Worm (Caenorhabditis elegans) whole organism, L3 larva: ENCODE measurements around the gene F58D2.2.

Source experiments
- R02D3.7 ChIP-seq: fragments of 150-350 bp; optimal IDR thresholded peaks from 2 replicates; lab custom pipeline; 2014; ENCODE audit warnings: missing biosample characterization, missing genetic modification characterization
- ZK546.5 ChIP-seq: sonication (generic microtip); optimal IDR thresholded peaks from 2 replicates; lab custom pipeline; 2017; ENCODE audit warnings: missing biosample characterization, missing genetic modification characterization
- aly-2 ChIP-seq: fragments of 150-350 bp; optimal IDR thresholded peaks from 2 replicates; lab custom pipeline; 2014; ENCODE audit warnings: missing biosample characterization, missing genetic modification characterization
- ama-1 ChIP-seq: fragments of 150-350 bp; optimal IDR thresholded peaks from 2 replicates; lab custom pipeline; 2018
- ceh-16 ChIP-seq: sonication (generic microtip); optimal IDR thresholded peaks from 2 replicates; lab custom pipeline; 2017; ENCODE audit warnings: missing biosample characterization, missing genetic modification characterization
- ceh-28 ChIP-seq: fragments of 150-350 bp; optimal IDR thresholded peaks from 2 replicates; lab custom pipeline; 2014; ENCODE audit warnings: missing biosample characterization, missing genetic modification reagents, missing genetic modification characterization
- ceh-9 ChIP-seq: sonication (generic microtip); optimal IDR thresholded peaks from 2 replicates; lab custom pipeline; 2018; ENCODE audit warnings: missing biosample characterization, missing genetic modification characterization
- daf-12 ChIP-seq: fragments of 150-350 bp; optimal IDR thresholded peaks from 2 replicates; lab custom pipeline; 2014; ENCODE audit warnings: missing biosample characterization, missing genetic modification reagents, missing genetic modification characterization
- egl-27 ChIP-seq: sonication (generic microtip); optimal IDR thresholded peaks from 4 replicates; lab custom pipeline; 2017; ENCODE audit warnings: missing biosample characterization, missing genetic modification reagents, missing genetic modification characterization
- egl-5 ChIP-seq: fragments of 150-350 bp; optimal IDR thresholded peaks from 2 replicates; lab custom pipeline; 2017; ENCODE audit warnings: missing biosample characterization, missing genetic modification reagents, missing genetic modification characterization, inconsistent platforms
- elt-1 ChIP-seq: fragments of 150-350 bp; optimal IDR thresholded peaks from 2 replicates; lab custom pipeline; 2014; ENCODE audit warnings: missing biosample characterization, missing genetic modification characterization
- elt-2 ChIP-seq: sonication (generic microtip); optimal IDR thresholded peaks from 2 replicates; lab custom pipeline; 2016; ENCODE audit warnings: missing genetic modification reagents, mild to moderate bottlenecking, missing genetic modification characterization, missing compliant biosample characterization
- elt-3 ChIP-seq, 3 experiments: fragments of 150-350 bp in 1 of 3; sonication (generic microtip) in 2 of 3; optimal IDR thresholded peaks; 2 replicates in 2 of 3; 4 replicates in 1 of 3; lab custom pipeline; 2014 to 2017; ENCODE audit warnings: missing biosample characterization in 3 of 3, missing genetic modification characterization in 3 of 3
- eor-1 ChIP-seq, 2 experiments: fragments of 150-350 bp; optimal IDR thresholded peaks; 2 replicates each; lab custom pipeline; 2014 to 2018; ENCODE audit warnings: missing biosample characterization in 2 of 2, missing genetic modification characterization in 2 of 2
- fkh-10 ChIP-seq: sonication (generic microtip); optimal IDR thresholded peaks from 2 replicates; lab custom pipeline; 2017; ENCODE audit warnings: missing biosample characterization, missing genetic modification reagents, missing genetic modification characterization
- fkh-2 ChIP-seq: fragments of 150-350 bp; optimal IDR thresholded peaks from 2 replicates; lab custom pipeline; 2014; ENCODE audit warnings: missing biosample characterization, missing genetic modification reagents, missing genetic modification characterization
- fos-1 ChIP-seq: fragments of 150-350 bp; optimal IDR thresholded peaks from 2 replicates; lab custom pipeline; 2014; ENCODE audit warnings: missing biosample characterization, missing genetic modification characterization
- hmg-11 ChIP-seq: sonication (generic microtip); optimal IDR thresholded peaks from 2 replicates; lab custom pipeline; 2016; ENCODE audit warnings: missing genetic modification characterization, missing compliant biosample characterization
- lin-15B ChIP-seq: fragments of 150-350 bp; optimal IDR thresholded peaks from 2 replicates; lab custom pipeline; 2014; ENCODE audit warnings: missing biosample characterization, missing genetic modification characterization
- lsy-12 ChIP-seq: sonication (generic microtip); optimal IDR thresholded peaks from 2 replicates; lab custom pipeline; 2016; ENCODE audit warnings: mild to moderate bottlenecking, missing genetic modification characterization, missing compliant biosample characterization
- mml-1 ChIP-seq: fragments of 150-350 bp; sonication (generic microtip); optimal IDR thresholded peaks from 3 replicates; lab custom pipeline; 2014; ENCODE audit warnings: missing biosample characterization, missing genetic modification characterization
- nfya-1 ChIP-seq: sonication (generic microtip); optimal IDR thresholded peaks from 2 replicates; lab custom pipeline; 2017; ENCODE audit warnings: missing genetic modification characterization, mild to moderate bottlenecking, missing compliant biosample characterization, antibody characterized with exemption, moderate library complexity; ENCODE audit not compliant: insufficient read depth
- nhr-237 ChIP-seq: fragments of 150-350 bp; optimal IDR thresholded peaks from 2 replicates; lab custom pipeline; 2014; ENCODE audit warnings: missing biosample characterization, missing genetic modification characterization
- nhr-25 ChIP-seq: sonication (generic microtip); optimal IDR thresholded peaks from 2 replicates; lab custom pipeline; 2017; ENCODE audit warnings: missing biosample characterization, missing genetic modification characterization
- nhr-28 ChIP-seq: fragments of 150-350 bp; optimal IDR thresholded peaks from 2 replicates; lab custom pipeline; 2014; ENCODE audit warnings: missing biosample characterization, missing genetic modification characterization
- nhr-43 ChIP-seq: sonication (generic microtip); optimal IDR thresholded peaks from 2 replicates; lab custom pipeline; 2016; ENCODE audit warnings: mild to moderate bottlenecking, missing genetic modification characterization, missing compliant biosample characterization; ENCODE audit not compliant: poor library complexity, severe bottlenecking
- nhr-76 ChIP-seq: fragments of 150-350 bp; sonication (generic microtip); optimal IDR thresholded peaks from 5 replicates; lab custom pipeline; 2014; ENCODE audit warnings: missing biosample characterization, missing genetic modification characterization
- nhr-77 ChIP-seq: fragments of 150-350 bp; optimal IDR thresholded peaks from 2 replicates; lab custom pipeline; 2014; ENCODE audit warnings: missing biosample characterization, missing genetic modification characterization
- pha-4 ChIP-seq: fragments of 150-350 bp; optimal IDR thresholded peaks from 2 replicates; lab custom pipeline; 2014; ENCODE audit warnings: missing biosample characterization, missing genetic modification reagents, missing genetic modification characterization
- pqm-1 ChIP-seq: fragments of 150-350 bp; optimal IDR thresholded peaks from 2 replicates; lab custom pipeline; 2017; ENCODE audit warnings: missing biosample characterization, missing genetic modification characterization, inconsistent platforms
- skn-1 ChIP-seq: fragments of 150-350 bp; optimal IDR thresholded peaks from 2 replicates; lab custom pipeline; 2014; ENCODE audit warnings: missing biosample characterization, missing genetic modification characterization
- tbx-2 ChIP-seq: sonication (generic microtip); optimal IDR thresholded peaks from 2 replicates; lab custom pipeline; 2016; ENCODE audit warnings: mild to moderate bottlenecking, missing genetic modification characterization, missing compliant biosample characterization
- unc-39 ChIP-seq: sonication (generic microtip); optimal IDR thresholded peaks from 4 replicates; lab custom pipeline; 2017; ENCODE audit warnings: missing biosample characterization, missing genetic modification characterization
- zag-1 ChIP-seq: fragments of 150-350 bp; optimal IDR thresholded peaks from 2 replicates; lab custom pipeline; 2014; ENCODE audit warnings: missing biosample characterization, missing genetic modification characterization
- ztf-4 ChIP-seq: fragments of 150-350 bp; optimal IDR thresholded peaks from 2 replicates; lab custom pipeline; 2014; ENCODE audit warnings: missing biosample characterization, missing genetic modification characterization

Gene F58D2.2

ce11 chrIV:13189467-13189866 is at the start of gene F58D2.2:
Gene F58D2.2, plus strand, starts transcription at chrIV:13189767.
- TF ChIP-seq elt-2 (no peak), R02D3.7 (tag; lab: Kevin White, UChicago) (no peak), skn-1 (tag; lab: Kevin White, UChicago) (no peak), elt-1 (tag; lab: Kevin White, UChicago) (no peak)

- TF ChIP-seq nhr-28 (tag; lab: Kevin White, UChicago) = no peak
- TF ChIP-seq pha-4 (tag; lab: Kevin White, UChicago) = no peak
- no peak for TF ChIP-seq nhr-25
- TF ChIP-seq eor-1 (tag; optimal IDR thresholded peaks at IDR 0.05; lab: Kevin White, UChicago) = no peak
- TF ChIP-seq ceh-16 (tag; lab: Kevin White, UChicago) = no peak
- TF ChIP-seq zag-1 (tag; lab: Kevin White, UChicago) = no peak
- no peak for TF ChIP-seq fos-1 (tag; lab: Kevin White, UChicago)
- TF ChIP-seq elt-3 (tag; optimal IDR thresholded peaks at IDR 0.05; lab: Kevin White, UChicago) = no peak
- no peak for TF ChIP-seq unc-39 (tag; lab: Kevin White, UChicago)
- no peak for TF ChIP-seq nhr-43 (tag; lab: Kevin White, UChicago)
Observed at ce11 chrIV:13142254-13142653, 47.3 kb upstream of the F58D2.2 start, which contains the start of gene spe-43. Gene spe-43, minus strand, starts transcription at chrIV:13142354.

- TF ChIP-seq egl-5 (tag; lab: Kevin White, UChicago) (no peak), fkh-10 (GFP tag; lab: Kevin White, UChicago) (no peak), ztf-4 (tag; lab: Kevin White, UChicago) (no peak), ceh-9 (tag; lab: Kevin White, UChicago) (no peak), R02D3.7 (tag; lab: Kevin White, UChicago) (no peak), nhr-237 (tag; lab: Kevin White, UChicago) (no peak), aly-2 (tag; lab: Kevin White, UChicago) (no peak), fkh-2 (tag; lab: Kevin White, UChicago) (no peak), mml-1 (tag; lab: Kevin White, UChicago) (no peak), ceh-16 (tag; lab: Kevin White, UChicago) (no peak), daf-12 (tag; lab: Kevin White, UChicago) (no peak), lsy-12 (tag; lab: Kevin White, UChicago) (no peak), pha-4 (tag; lab: Kevin White, UChicago) (no peak), ceh-28 (tag; lab: Kevin White, UChicago) (no peak)
Observed at ce11 chrIV:13149276-13149675, 40.3 kb upstream of the F58D2.2 start, which contains the start of gene nlp-79. Gene nlp-79, plus strand, starts transcription at chrIV:13149576.

ce11 chrIV:13154391-13155283 is 34.9 kb upstream of the F58D2.2 start, which contains the start of the genes crld-1 and msh-5:
Gene crld-1, minus strand, starts transcription at chrIV:13154441.
Gene msh-5, plus strand, starts transcription at chrIV:13155233.
- TF ChIP-seq tbx-2 (tag; lab: Kevin White, UChicago) (no peak), ama-1 (lab: Kevin White, UChicago) (no peak), skn-1 (tag; lab: Kevin White, UChicago) (no peak), hmg-11 (tag; lab: Kevin White, UChicago) (peak; percentile 25), fos-1 (tag; lab: Kevin White, UChicago) (no peak), ztf-4 (tag; lab: Kevin White, UChicago) (no peak), nhr-76 (tag; lab: Kevin White, UChicago) (no peak), lin-15B (tag; lab: Kevin White, UChicago) (no peak)

DNA sequence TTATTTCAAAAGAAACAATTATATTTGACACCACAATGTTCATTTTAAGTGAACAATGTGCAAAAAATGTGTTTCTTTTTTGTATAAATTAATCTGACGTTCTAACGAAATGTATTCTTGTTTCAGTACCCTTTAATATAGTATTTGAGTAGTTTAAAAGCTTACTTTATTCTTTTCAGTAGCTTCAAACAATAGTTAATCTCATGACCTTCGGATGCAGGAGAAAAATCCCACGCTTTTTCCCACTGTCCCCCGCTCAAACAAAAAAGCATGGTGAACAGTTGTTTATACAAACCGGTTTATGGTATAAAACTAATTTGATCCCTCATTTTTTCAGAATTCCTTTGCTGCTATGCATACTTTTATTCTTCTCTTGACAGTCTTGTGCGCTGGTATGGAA is 24.4 kb upstream of the F58D2.2 start, which contains the start of gene scl-14:
scl-14 (plus strand) TSS at position 301 of the 400 bp plus-strand sequence.
- TF ChIP-seq nhr-76 (tag; lab: Kevin White, UChicago) (no peak), nfya-1 (no peak), ZK546.5 (tag; lab: Kevin White, UChicago) (no peak), egl-27 (tag; lab: Kevin White, UChicago) (no peak), nhr-77 (tag; lab: Kevin White, UChicago) (no peak), fkh-10 (GFP tag; lab: Kevin White, UChicago) (no peak), zag-1 (tag; lab: Kevin White, UChicago) (no peak), ama-1 (lab: Kevin White, UChicago) (no peak), daf-12 (tag; lab: Kevin White, UChicago) (no peak), ceh-16 (tag; lab: Kevin White, UChicago) (no peak), pqm-1 (tag; lab: Kevin White, UChicago) (no peak), elt-2 (no peak), unc-39 (tag; lab: Kevin White, UChicago) (no peak), fkh-2 (tag; lab: Kevin White, UChicago) (no peak), skn-1 (tag; lab: Kevin White, UChicago) (no peak), pha-4 (tag; lab: Kevin White, UChicago) (no peak), ztf-4 (tag; lab: Kevin White, UChicago) (no peak)
